Fruit fly (Drosophila melanogaster): Measurements from ENCODE around the gene mRpS26.

DNA sequence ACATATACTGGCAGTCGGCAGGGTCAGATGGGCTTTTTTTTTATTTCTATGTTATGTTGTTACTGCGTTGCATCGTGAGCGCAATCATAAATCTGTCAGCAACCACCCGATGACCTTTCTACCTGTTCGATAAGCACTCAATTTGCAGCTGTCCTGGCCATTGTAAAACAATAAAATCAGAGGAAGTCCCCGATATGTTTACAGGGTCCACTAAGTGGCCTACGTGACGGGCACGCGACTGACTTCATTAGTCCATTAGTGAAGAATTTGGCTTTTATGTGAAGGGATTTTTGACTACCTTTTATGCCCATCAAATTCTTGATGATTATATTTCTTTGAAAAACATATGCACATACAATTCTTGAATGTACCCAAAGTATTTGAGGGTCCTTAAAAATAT lies 31.9 kb downstream of the mRpS26 start:
- TF ChIP-seq usp (GFP tag; optimal IDR thresholded peaks at IDR 0.05) (no peak), EcR (GFP tag; optimal IDR thresholded peaks at IDR 0.05) (no peak), Dll (optimal IDR thresholded peaks at IDR 0.05) (no peak), pan (optimal IDR thresholded peaks at IDR 0.05) (no peak), CG8478 (optimal IDR thresholded peaks at IDR 0.05) (no peak)

All from whole organism.